Fruit fly (Drosophila melanogaster) whole organism, adult: ENCODE measurements around the gene CG45011.

Experiments used
- CG12768 ChIP-seq: fragments of 200-800 bp; sonication (Bioruptor generic); optimal IDR thresholded peaks from 2 replicates; lab custom pipeline; 2017; ENCODE audit warnings: missing biosample characterization, missing genetic modification characterization, mild to moderate bottlenecking, moderate library complexity, missing genetic modification reagents
- CG14711 ChIP-seq: fragments of 200-800 bp; sonication (Bioruptor generic); optimal IDR thresholded peaks from 2 replicates; lab custom pipeline; 2018; ENCODE audit warnings: missing biosample characterization, mild to moderate bottlenecking, missing genetic modification characterization, moderate library complexity
- CG5204 ChIP-seq: fragments of 200-800 bp; sonication (Bioruptor generic); optimal IDR thresholded peaks from 2 replicates; lab custom pipeline; 2016; ENCODE audit warnings: missing biosample characterization, missing genetic modification characterization
- Mnt ChIP-seq: fragments of 200-800 bp; sonication (Bioruptor generic); optimal IDR thresholded peaks from 2 replicates; lab custom pipeline; 2016; ENCODE audit warnings: missing biosample characterization, mild to moderate bottlenecking, missing genetic modification characterization

DNA sequence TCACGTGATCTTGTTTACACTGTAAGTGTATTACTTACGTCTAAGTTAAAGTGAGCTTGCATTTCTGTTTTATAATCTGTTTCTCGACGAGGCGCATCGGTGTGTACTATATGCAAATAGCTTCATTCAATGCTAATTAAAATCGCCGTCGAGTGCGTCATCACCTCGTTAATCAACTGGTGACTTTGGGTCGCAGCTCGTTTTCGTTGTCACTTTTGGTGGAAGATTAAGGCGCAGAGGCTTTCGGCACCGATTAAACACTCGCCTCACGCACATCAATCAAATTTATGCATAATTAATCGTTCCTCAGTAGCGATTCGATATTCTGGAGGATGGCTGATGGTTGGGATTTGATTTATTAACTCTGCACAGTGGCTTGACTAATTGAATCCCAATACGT is 10.4 kb downstream of the CG45011 start:
- TF ChIP-seq CG12768 (GFP tag; lab: Kevin White, UChicago), result peak; percentile 4
- no peak for TF ChIP-seq CG14711 (tag; lab: Kevin White, UChicago)
- no peak for TF ChIP-seq CG5204 (GFP tag; lab: Kevin White, UChicago)
- no peak for TF ChIP-seq Mnt (GFP tag; lab: Kevin White, UChicago)
